Worm (Caenorhabditis elegans) whole organism, L3 larva: ENCODE data around the gene mdt-21.
"Not testable (repeated sequence)": the region's sequence is repeated elsewhere in the genome, so short reads cannot be mapped to it uniquely, and the experiment has no call there.

Experiments
- R02D3.7 ChIP-seq: fragments of 150-350 bp; optimal IDR thresholded peaks from 2 replicates; lab custom pipeline; 2014; ENCODE audit warnings: missing biosample characterization, missing genetic modification characterization
- ZK546.5 ChIP-seq: sonication (generic microtip); optimal IDR thresholded peaks from 2 replicates; lab custom pipeline; 2017; ENCODE audit warnings: missing biosample characterization, missing genetic modification characterization
- ama-1 ChIP-seq: fragments of 150-350 bp; optimal IDR thresholded peaks from 2 replicates; lab custom pipeline; 2018
- ceh-82 ChIP-seq: fragments of 150-350 bp; optimal IDR thresholded peaks from 2 replicates; lab custom pipeline; 2014; ENCODE audit warnings: missing biosample characterization, missing genetic modification characterization
- ceh-9 ChIP-seq: sonication (generic microtip); optimal IDR thresholded peaks from 2 replicates; lab custom pipeline; 2018; ENCODE audit warnings: missing biosample characterization, missing genetic modification characterization
- daf-12 ChIP-seq: fragments of 150-350 bp; optimal IDR thresholded peaks from 2 replicates; lab custom pipeline; 2014; ENCODE audit warnings: missing biosample characterization, missing genetic modification reagents, missing genetic modification characterization
- egl-5 ChIP-seq: fragments of 150-350 bp; optimal IDR thresholded peaks from 2 replicates; lab custom pipeline; 2017; ENCODE audit warnings: missing biosample characterization, missing genetic modification reagents, missing genetic modification characterization, inconsistent platforms
- elt-1 ChIP-seq: fragments of 150-350 bp; optimal IDR thresholded peaks from 2 replicates; lab custom pipeline; 2014; ENCODE audit warnings: missing biosample characterization, missing genetic modification characterization
- elt-2 ChIP-seq: sonication (generic microtip); optimal IDR thresholded peaks from 2 replicates; lab custom pipeline; 2016; ENCODE audit warnings: missing genetic modification reagents, mild to moderate bottlenecking, missing genetic modification characterization, missing compliant biosample characterization
- elt-3 ChIP-seq, 3 experiments: fragments of 150-350 bp in 1 of 3; sonication (generic microtip) in 2 of 3; optimal IDR thresholded peaks; 2 replicates in 2 of 3; 4 replicates in 1 of 3; lab custom pipeline; 2014 to 2017; ENCODE audit warnings: missing biosample characterization in 3 of 3, missing genetic modification characterization in 3 of 3
- fkh-2 ChIP-seq: fragments of 150-350 bp; optimal IDR thresholded peaks from 2 replicates; lab custom pipeline; 2014; ENCODE audit warnings: missing biosample characterization, missing genetic modification reagents, missing genetic modification characterization
- fos-1 ChIP-seq: fragments of 150-350 bp; optimal IDR thresholded peaks from 2 replicates; lab custom pipeline; 2014; ENCODE audit warnings: missing biosample characterization, missing genetic modification characterization
- lin-15B ChIP-seq: fragments of 150-350 bp; optimal IDR thresholded peaks from 2 replicates; lab custom pipeline; 2014; ENCODE audit warnings: missing biosample characterization, missing genetic modification characterization
- lin-39 ChIP-seq: fragments of 150-350 bp; optimal IDR thresholded peaks from 2 replicates; lab custom pipeline; 2018; ENCODE audit warnings: missing biosample characterization, missing genetic modification reagents, missing genetic modification characterization
- lsy-12 ChIP-seq: sonication (generic microtip); optimal IDR thresholded peaks from 2 replicates; lab custom pipeline; 2016; ENCODE audit warnings: mild to moderate bottlenecking, missing genetic modification characterization, missing compliant biosample characterization
- nfya-1 ChIP-seq: sonication (generic microtip); optimal IDR thresholded peaks from 2 replicates; lab custom pipeline; 2017; ENCODE audit warnings: missing genetic modification characterization, mild to moderate bottlenecking, missing compliant biosample characterization, antibody characterized with exemption, moderate library complexity; ENCODE audit not compliant: insufficient read depth
- nhr-12 ChIP-seq: fragments of 150-350 bp; optimal IDR thresholded peaks from 2 replicates; lab custom pipeline; 2014; ENCODE audit warnings: missing biosample characterization, missing genetic modification characterization
- nhr-23 ChIP-seq: fragments of 150-350 bp; optimal IDR thresholded peaks from 2 replicates; lab custom pipeline; 2014; ENCODE audit warnings: missing biosample characterization, missing genetic modification reagents, missing genetic modification characterization
- nhr-237 ChIP-seq: fragments of 150-350 bp; optimal IDR thresholded peaks from 2 replicates; lab custom pipeline; 2014; ENCODE audit warnings: missing biosample characterization, missing genetic modification characterization
- nhr-25 ChIP-seq: sonication (generic microtip); optimal IDR thresholded peaks from 2 replicates; lab custom pipeline; 2017; ENCODE audit warnings: missing biosample characterization, missing genetic modification characterization
- nhr-28 ChIP-seq: fragments of 150-350 bp; optimal IDR thresholded peaks from 2 replicates; lab custom pipeline; 2014; ENCODE audit warnings: missing biosample characterization, missing genetic modification characterization
- nhr-67 ChIP-seq: fragments of 150-350 bp; optimal IDR thresholded peaks from 2 replicates; lab custom pipeline; 2014; ENCODE audit warnings: missing biosample characterization, missing genetic modification characterization
- nhr-76 ChIP-seq: fragments of 150-350 bp; sonication (generic microtip); optimal IDR thresholded peaks from 5 replicates; lab custom pipeline; 2014; ENCODE audit warnings: missing biosample characterization, missing genetic modification characterization
- nhr-77 ChIP-seq: fragments of 150-350 bp; optimal IDR thresholded peaks from 2 replicates; lab custom pipeline; 2014; ENCODE audit warnings: missing biosample characterization, missing genetic modification characterization
- pha-4 ChIP-seq: fragments of 150-350 bp; optimal IDR thresholded peaks from 2 replicates; lab custom pipeline; 2014; ENCODE audit warnings: missing biosample characterization, missing genetic modification reagents, missing genetic modification characterization
- pqm-1 ChIP-seq: fragments of 150-350 bp; optimal IDR thresholded peaks from 2 replicates; lab custom pipeline; 2017; ENCODE audit warnings: missing biosample characterization, missing genetic modification characterization, inconsistent platforms
- sea-2 ChIP-seq: fragments of 150-350 bp; sonication (generic microtip); optimal IDR thresholded peaks from 4 replicates; lab custom pipeline; 2014; ENCODE audit warnings: missing biosample characterization, missing genetic modification reagents, missing genetic modification characterization
- skn-1 ChIP-seq: fragments of 150-350 bp; optimal IDR thresholded peaks from 2 replicates; lab custom pipeline; 2014; ENCODE audit warnings: missing biosample characterization, missing genetic modification characterization
- snpc-4 ChIP-seq: fragments of 150-350 bp; optimal IDR thresholded peaks from 2 replicates; lab custom pipeline; 2014; ENCODE audit warnings: missing biosample characterization, missing genetic modification characterization
- tbx-2 ChIP-seq: sonication (generic microtip); optimal IDR thresholded peaks from 2 replicates; lab custom pipeline; 2016; ENCODE audit warnings: mild to moderate bottlenecking, missing genetic modification characterization, missing compliant biosample characterization
- unc-39 ChIP-seq: sonication (generic microtip); optimal IDR thresholded peaks from 4 replicates; lab custom pipeline; 2017; ENCODE audit warnings: missing biosample characterization, missing genetic modification characterization
- unc-62 ChIP-seq: fragments of 150-350 bp; sonication (generic microtip); optimal IDR thresholded peaks from 4 replicates; lab custom pipeline; 2014; ENCODE audit warnings: missing biosample characterization, missing genetic modification reagents, missing genetic modification characterization
- zag-1 ChIP-seq: fragments of 150-350 bp; optimal IDR thresholded peaks from 2 replicates; lab custom pipeline; 2014; ENCODE audit warnings: missing biosample characterization, missing genetic modification characterization
- ztf-11 ChIP-seq: fragments of 150-350 bp; optimal IDR thresholded peaks from 2 replicates; lab custom pipeline; 2014; ENCODE audit warnings: missing biosample characterization, missing genetic modification characterization
- ztf-4 ChIP-seq: fragments of 150-350 bp; optimal IDR thresholded peaks from 2 replicates; lab custom pipeline; 2014; ENCODE audit warnings: missing biosample characterization, missing genetic modification characterization

Gene mdt-21

DNA sequence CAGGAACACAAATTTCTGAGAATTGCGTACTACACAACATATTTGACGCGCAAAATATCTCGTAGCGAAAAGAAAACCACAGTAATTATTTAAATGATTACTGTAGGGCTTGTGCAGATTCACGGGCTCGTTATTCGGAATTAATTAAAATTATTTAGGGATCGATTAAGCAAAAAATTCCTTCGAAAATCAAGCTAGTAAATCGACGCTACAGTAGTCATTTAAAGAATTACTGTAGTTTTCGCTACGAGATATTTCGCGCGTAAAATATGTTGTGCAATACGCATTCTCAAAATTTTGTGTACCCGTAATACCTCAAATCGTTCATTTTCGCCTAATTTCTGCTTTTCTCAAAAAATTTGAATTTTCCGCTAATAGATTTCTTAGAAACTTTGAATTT is 26.6 kb upstream of the mdt-21 start:
- no peak for TF ChIP-seq lin-15B (tag; lab: Kevin White, UChicago)
- TF ChIP-seq ztf-4 (tag; lab: Kevin White, UChicago) = no peak
- TF ChIP-seq nhr-28 (tag; lab: Kevin White, UChicago) = no peak
- no peak for TF ChIP-seq nhr-237 (tag; lab: Kevin White, UChicago)
- no peak for TF ChIP-seq nhr-67
- TF ChIP-seq ceh-9 (tag; lab: Kevin White, UChicago) = no peak
- no peak for TF ChIP-seq ama-1 (lab: Kevin White, UChicago)
- TF ChIP-seq elt-1 = no peak
- no peak for TF ChIP-seq fos-1 (tag; lab: Kevin White, UChicago)
- no peak for TF ChIP-seq nhr-77 (tag; lab: Kevin White, UChicago)
- TF ChIP-seq lin-39 (tag; lab: Kevin White, UChicago) = no peak
- no peak for TF ChIP-seq skn-1 (tag; lab: Kevin White, UChicago)
- TF ChIP-seq tbx-2 (tag; lab: Kevin White, UChicago) = no peak

DNA sequence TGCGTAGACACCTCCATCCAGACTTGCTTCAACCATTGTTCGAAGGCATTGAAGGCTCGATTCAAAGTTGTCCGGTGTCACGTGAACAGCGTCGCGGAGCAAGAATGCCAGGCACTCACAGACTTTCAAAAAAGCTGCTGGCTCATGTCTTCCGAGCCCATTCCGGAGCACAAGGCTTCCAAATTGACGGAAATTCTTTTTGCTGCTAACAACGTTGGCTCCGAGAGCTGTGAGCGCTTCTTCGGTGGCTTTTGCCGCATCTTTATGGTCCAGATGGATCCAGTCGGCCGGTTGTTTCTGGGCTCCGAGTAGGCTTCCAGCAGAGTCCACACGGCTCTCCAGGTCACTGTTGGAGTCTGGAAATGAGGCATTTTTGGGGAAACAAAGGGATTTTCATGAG is 19.5 kb upstream of the mdt-21 start:
- TF ChIP-seq nhr-77 (tag; lab: Kevin White, UChicago) = no peak
- TF ChIP-seq nfya-1 (tag; lab: Kevin White, UChicago) = no peak
- TF ChIP-seq nhr-67 = no peak
- TF ChIP-seq daf-12 (tag; lab: Kevin White, UChicago) = no peak
- no peak for TF ChIP-seq nhr-12 (tag; lab: Kevin White, UChicago)
- no peak for TF ChIP-seq R02D3.7 (tag; lab: Kevin White, UChicago)
- TF ChIP-seq ceh-82 (tag; lab: Kevin White, UChicago) = no peak
- TF ChIP-seq skn-1 (tag; lab: Kevin White, UChicago) = no peak
- no peak for TF ChIP-seq zag-1 (tag; lab: Kevin White, UChicago)
- no peak for TF ChIP-seq ztf-4 (tag; lab: Kevin White, UChicago)
- no peak for TF ChIP-seq egl-5 (tag; lab: Kevin White, UChicago)
- no peak for TF ChIP-seq fkh-2 (tag; lab: Kevin White, UChicago)
- TF ChIP-seq lin-39 (tag; lab: Kevin White, UChicago) = no peak

DNA sequence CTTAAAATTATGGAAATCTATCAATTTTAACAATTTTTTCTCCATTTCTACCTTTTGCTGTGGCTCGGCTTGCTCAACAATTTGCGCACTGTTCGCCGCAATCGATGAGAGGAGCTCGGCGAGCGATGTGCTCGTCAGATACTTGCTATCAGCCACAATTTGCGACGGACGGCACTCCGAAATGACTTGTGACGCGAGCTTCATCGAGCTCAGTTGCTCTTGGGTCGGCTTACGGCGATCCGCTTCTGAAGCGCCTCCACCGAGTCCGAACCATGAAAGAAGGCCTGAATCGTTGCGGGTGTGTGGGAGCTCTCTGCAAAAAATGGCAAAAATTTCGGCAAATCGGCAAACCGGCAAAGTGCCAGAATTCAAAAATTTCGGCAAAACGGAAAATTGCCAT is 16.8 kb upstream of the mdt-21 start:
- TF ChIP-seq fos-1 (tag; lab: Kevin White, UChicago) (no peak), pqm-1 (tag; lab: Kevin White, UChicago) (no peak), elt-2 (tag; lab: Kevin White, UChicago) (no peak), lsy-12 (tag; lab: Kevin White, UChicago) (no peak), lin-39 (tag; lab: Kevin White, UChicago) (no peak), skn-1 (tag; lab: Kevin White, UChicago) (no peak), nfya-1 (tag; lab: Kevin White, UChicago) (no peak), nhr-77 (tag; lab: Kevin White, UChicago) (no peak), nhr-67 (no peak), snpc-4 (tag; lab: Kevin White, UChicago) (no peak), ZK546.5 (tag; lab: Kevin White, UChicago) (no peak), ztf-11 (no peak), elt-3 (tag; optimal IDR thresholded peaks at IDR 0.05; lab: Kevin White, UChicago) (no peak), ama-1 (lab: Kevin White, UChicago) (no peak), sea-2 (no peak), nhr-76 (tag; lab: Kevin White, UChicago) (no peak)

DNA sequence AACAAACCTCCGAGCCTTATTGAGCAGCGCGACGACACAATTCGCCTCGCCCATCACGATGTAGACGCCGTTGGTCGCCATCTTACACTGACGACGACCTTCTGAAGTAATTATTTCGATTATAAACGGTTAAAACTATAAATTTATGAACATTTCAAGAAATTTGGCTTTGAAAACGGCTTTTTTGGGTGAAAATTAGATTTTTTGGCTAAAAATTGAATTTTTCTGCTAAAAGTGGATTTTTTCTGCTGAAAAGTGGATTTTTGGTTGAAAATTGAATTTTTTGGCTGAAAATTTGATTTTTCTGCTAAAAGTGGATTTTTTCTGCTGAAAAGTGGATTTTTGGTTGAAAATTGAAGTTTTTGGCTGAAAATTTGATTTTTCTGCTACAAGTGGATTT is 3.8 kb upstream of the mdt-21 start, which contains the start of gene gbf-1:
gbf-1 (minus strand) TSS at position 101 of the 400 bp plus-strand sequence.
- TF ChIP-seq lin-15B (tag; lab: Kevin White, UChicago); unc-39; fos-1 (tag; lab: Kevin White, UChicago): not testable (repeated sequence)

DNA sequence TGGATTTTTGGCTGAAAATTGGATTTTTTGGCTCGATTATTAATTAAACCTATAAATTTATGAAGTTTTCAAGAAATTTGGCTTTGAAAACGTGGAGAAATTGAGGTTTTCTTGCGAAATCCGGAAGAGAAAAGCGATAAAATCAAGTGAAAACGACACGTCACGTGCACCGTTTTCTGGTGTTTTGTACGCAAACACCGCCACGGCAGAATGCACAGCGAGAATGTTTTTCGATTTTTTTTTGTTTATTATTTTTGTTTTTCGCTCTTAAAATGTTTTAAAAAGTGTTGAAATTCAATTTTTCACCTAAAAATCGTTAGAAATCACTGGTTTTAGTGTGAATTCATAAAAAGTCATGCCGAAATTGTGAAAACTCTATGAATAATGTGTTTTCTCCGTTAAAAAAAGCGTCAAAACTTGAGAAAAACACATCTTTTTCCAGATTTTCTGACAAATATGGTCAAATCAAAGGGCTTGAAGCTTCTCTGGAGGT is 2.9 kb upstream of the mdt-21 start, which contains the start of gene immp-1:
immp-1 (plus strand) TSS at position 443 of the 493 bp plus-strand sequence.
- TF ChIP-seq nhr-23 (tag; lab: Kevin White, UChicago) = peak; percentile 68
- TF ChIP-seq unc-62 (GFP tag; lab: Kevin White, UChicago) = no peak
- peak; percentile 29 for TF ChIP-seq lin-15B (tag; lab: Kevin White, UChicago)
- peak; percentile 58 for TF ChIP-seq nfya-1 (tag; lab: Kevin White, UChicago)
- peak; percentile 70 for TF ChIP-seq pha-4 (tag; lab: Kevin White, UChicago)
- no peak for TF ChIP-seq elt-1
- peak; percentile 44 for TF ChIP-seq snpc-4 (tag; lab: Kevin White, UChicago)
- TF ChIP-seq nhr-25 (tag; lab: Kevin White, UChicago) = peak; percentile 28
- TF ChIP-seq egl-5 (tag; lab: Kevin White, UChicago) = peak; percentile 22
